Fruit fly (Drosophila melanogaster) whole organism, larva: ENCODE measurements around the gene gw.

Experiments used
- noc ChIP-seq: fragments of 200-800 bp; sonication (Bioruptor generic); optimal IDR thresholded peaks from 3 replicates; lab custom pipeline; 2019; ENCODE audit warnings: missing biosample characterization, mild to moderate bottlenecking, missing genetic modification characterization, moderate library complexity

The gw gene

DNA sequence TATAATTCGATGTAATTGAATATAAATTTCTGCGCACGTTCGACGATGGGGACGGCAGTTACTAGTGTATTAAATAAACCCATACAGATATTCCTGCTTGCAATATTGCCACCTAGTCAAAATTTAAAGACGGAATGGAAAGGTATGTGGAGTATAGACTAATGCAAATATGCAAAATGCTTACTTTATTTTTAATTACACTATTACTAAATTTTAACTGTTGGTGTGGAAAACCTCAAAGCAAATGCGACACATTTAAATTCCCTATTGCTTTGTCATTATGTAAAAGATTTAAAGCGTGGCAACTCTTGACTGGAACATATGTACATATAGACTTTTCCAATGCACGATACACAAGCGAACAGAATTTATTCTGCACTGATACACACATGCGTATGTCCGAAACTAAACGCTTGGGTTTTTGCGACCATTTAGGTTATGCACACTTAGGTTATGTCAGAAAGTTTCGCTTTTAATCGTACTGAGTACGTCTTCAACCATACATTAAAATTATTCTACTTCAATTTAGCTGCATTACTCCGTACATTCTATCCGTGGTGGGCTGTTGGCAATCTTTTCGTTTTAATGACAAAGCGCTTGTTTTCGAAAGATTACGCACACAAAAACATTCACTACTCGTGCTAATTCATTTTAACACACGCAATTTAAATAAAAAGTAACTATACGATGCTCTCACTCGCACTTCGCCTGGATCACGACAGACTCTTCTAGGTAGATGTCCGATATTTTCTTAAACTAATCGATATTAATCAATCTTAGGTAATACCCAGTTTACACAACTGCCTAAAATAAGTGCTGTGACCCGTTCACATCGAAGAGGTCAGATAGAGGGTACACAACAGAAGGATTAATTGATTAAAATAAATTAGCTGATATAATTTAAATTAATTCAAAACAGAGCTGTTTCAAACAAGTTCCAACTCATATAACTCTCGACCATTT, at the start of gene gw:
Gene gw (minus strand): TSS at position 725 of the 963 bp plus-strand sequence.
- TF ChIP-seq noc (tag; lab: Kevin White, UChicago): no peak

DNA sequence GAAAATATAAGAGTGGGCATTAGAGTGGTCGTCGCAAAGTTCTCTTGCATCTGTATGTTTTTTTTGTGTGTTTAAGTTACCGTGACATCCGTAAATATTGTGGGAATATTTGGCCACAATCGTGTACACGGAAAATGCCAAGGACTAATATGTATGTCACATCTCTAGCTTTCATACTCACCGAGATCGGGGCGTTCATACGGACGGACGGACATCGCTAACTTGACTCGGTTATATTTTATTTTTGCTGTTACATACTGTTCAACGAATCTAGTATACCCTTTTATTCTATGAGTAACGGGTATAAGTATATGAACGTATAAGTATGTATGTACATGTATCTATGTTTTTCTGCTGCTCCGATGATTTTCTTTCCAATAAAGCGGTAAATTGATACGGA, 49.3 kb upstream of the gw start:
- TF ChIP-seq noc (tag; lab: Kevin White, UChicago): no peak

DNA sequence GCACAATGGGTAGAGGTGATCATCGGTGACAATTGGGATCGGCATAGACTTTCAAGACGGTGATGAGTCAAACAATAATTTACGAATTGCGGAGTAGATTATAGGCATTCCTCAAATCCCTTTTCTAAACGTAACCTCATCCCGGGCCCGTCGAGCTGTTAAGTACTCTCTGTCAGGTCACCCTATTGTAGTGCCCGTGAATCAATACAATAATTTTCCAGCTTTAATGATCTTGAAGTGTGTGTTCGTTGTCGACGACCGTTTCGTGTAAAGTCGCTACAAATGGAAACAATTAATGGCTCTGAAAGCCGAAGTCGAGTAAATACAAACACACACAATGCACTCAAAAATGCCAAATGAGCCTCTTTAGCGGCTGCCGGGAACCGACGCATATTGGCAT, 48.3 kb upstream of the gw start:
- TF ChIP-seq noc (tag; lab: Kevin White, UChicago): no peak

- no peak for TF ChIP-seq noc (tag; lab: Kevin White, UChicago)
Observed at dm6 chr4:706847-707246, 46.4 kb upstream of the gw start.

dm6 chr4:703992-704690, 43.7 kb upstream of the gw start:
- TF ChIP-seq noc (tag; lab: Kevin White, UChicago): no peak

DNA sequence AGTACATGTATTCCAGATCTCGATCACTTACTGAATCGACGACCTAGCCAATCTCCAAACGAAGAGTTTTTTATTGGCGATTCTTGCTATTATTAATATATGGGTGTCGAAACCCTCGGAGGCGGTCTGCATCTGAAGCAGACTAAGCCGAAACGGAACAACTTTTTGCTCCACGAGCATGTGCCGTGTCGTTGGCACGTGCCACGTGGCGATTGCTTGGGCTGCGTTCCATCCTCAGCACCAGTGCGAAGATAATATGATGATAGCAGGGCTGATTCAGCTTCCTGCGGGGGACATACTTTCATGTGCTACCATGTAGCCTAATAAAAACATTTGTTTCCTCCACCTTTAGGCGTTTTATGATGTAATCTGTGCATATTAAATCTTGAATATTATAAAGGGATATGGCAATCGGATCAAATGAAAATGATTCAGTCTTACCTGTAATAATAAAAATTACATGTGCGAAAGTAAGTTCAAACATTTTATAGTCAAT, 42.4 kb upstream of the gw start:
- TF ChIP-seq noc (tag; lab: Kevin White, UChicago): no peak

DNA sequence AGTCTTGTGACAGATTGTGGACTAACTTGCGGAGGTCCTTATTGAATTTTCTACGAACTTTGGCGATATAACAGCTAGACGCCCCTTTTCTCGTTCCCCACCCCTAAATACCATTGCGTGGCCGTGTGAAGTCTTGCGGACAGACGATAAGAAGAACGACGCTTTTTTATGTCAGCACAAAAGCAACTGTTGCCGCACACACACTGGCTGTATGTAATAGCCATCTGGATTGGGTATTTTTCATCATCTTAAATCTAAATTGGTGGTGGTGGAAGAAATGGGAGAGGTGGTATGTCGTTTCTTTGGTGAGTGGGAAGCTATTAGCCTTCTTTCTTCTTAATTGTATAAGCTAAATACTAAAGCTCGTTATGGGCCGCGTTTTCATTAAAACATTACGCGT, 41.5 kb upstream of the gw start:
- no peak for TF ChIP-seq noc (tag; lab: Kevin White, UChicago)

DNA sequence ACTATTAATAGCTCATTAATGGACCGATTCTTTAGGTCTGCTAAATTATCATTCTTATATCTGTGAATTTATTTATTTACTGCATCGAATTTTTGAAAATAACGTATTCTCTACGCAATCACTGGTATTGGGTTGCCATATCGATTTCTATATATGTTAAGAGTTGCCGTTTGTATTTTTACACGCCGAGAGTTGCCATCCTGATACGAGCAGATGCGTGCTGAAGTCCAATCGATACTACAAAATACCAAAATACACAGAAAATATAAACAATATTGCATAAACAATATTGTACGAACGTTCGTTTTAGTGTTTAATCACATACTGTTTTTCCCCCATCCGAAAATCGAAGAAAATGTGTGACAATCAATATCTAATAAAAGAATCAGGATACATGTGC, 37.1 kb upstream of the gw start, which contains the start of gene ey:
Gene ey (plus strand): TSS at position 227 of the 400 bp plus-strand sequence.
- TF ChIP-seq noc (tag; lab: Kevin White, UChicago): no peak

DNA sequence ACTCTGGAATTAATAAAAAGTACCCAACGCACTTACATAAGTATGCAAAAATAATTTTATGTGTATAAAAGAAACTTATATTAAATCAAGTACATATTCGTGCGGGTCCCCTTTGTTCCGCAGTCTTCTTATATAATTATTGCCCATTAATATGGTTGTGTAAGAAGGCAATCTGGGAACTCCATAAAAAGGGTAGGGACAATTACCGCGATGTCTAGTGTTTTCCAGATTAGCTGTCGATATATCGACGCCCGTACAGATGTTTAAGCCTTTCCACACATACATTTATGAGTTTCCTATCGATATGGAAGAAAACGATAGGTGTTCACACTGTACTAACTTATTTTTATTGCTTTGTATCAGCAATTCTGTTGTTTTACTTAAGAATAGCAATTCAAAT, 36.2 kb upstream of the gw start:
- TF ChIP-seq noc (tag; lab: Kevin White, UChicago): no peak

DNA sequence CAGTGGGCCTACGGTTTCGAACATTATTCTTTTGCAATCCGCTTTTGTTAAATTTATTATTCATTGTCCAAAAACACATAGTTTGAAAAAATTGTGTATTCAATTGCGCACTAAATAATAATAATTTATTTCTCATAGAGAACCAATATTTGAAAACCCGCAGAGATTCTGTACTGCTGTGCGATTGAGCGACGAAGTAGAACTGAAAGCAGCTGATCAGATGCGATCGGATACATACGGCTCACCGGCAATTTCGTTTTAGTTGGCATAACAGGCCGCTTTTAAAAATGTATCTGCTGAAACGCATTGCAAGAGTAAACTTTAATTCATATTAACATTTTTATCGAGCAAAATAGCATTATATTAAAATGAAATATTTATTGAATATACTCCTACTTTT, 35.4 kb upstream of the gw start, which contains the start of gene myo:
Gene myo (minus strand): TSS at position 211 of the 400 bp plus-strand sequence.
- TF ChIP-seq noc (tag; lab: Kevin White, UChicago): no peak

DNA sequence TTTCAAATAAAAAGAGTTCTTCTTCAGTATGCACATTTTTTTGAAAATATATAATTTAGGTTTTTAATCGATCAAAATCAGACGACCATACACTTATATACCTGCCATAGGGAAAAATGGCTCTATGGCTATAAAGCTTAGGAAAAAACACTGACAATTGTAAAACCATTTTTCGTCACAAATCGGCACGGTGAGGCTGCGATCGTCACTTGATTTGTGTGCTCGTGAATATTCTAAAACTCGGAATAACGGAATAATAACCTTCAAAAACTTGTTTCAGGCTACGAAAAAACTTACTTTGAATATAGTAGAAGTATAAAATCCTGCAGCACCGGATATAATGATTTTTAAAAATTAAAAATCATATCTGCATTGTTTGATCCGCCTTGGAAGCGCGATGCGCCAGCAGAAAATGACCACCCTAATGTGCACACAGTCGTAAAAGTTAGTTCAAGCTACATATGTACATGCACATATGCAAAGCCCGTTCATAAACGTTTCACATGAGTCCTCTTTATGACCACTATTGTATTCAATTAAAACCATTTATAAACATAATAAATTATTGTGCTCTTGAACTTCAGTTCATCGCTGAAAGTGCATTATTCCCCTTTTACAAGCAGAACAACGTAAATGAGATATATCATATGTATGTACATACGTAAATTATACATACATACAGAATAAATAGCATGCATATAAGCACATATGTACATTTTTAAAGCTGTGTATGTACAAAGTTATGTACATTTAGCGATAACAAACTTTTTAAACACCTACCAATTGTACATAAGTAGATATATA, 34.7 kb upstream of the gw start:
- no peak for TF ChIP-seq noc (tag; lab: Kevin White, UChicago)

DNA sequence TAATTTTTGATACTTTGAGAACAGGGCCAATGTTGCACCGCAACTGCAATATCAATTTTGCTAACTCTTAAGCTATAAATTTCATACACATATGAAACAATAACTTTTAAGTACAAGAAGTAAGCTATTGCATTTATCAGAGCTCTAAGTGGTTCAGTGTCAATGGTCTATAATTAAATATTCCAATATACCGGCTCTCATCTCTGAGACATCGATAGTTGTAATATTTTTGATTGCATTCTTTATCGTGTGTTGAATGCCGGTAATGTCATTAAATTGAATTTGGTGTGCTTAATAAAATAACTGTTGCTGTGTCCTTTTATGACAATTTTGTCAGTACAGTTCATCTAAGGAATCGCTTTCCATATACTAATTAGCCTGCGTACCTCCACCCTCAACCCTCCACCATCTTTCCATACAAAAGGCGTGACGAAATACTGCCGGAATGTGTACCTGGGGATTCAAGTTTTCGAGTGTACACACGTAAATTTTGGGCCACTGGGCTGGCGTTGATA, 10.6 kb upstream of the gw start, which contains the start of gene CG11360:
Gene CG11360 (plus strand): TSS at position 238 of the 515 bp plus-strand sequence.
- no peak for TF ChIP-seq noc (tag; lab: Kevin White, UChicago)

dm6 chr4:664277-664676, 3.9 kb upstream of the gw start:
- TF ChIP-seq noc (tag; lab: Kevin White, UChicago): no peak

DNA sequence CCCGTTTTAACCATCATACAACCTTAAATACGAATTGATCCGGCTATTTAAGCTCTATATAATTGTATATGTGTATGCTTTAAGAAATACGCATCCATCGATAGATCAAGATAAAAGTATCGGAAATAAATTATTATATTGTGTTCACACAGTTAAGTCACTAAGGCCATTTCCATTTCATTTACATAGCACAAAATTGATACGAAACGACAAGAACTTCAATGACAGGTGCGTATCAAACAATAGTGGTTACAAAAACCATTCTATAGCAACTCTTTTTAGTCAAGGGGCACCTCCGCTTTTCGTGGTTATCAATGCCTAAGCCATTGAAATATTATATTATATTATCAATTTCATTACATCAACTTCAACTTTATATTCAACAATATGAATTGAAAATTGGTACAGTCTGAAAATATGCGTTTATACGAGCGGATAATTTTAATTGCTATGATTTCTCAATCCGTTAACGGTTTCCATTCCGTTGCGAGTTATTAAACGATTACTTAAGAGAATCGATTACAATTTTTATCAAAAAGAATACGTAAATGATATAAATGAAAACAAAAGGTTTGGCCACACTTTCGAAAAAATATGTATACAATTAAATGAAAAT, 2.8 kb upstream of the gw start, which contains the start of the genes CG46466 and Slip1:
Gene CG46466 (minus strand): TSS at position 70 of the 616 bp plus-strand sequence.
Gene Slip1 (plus strand): TSS at position 567 of the 616 bp plus-strand sequence.
- no peak for TF ChIP-seq noc (tag; lab: Kevin White, UChicago)
